Fruit fly (Drosophila melanogaster): ENCODE data around the gene per.

dm6 chrX:2647472-2647883 is 37.9 kb upstream of the per start:
- TF ChIP-seq CG1621 (tag; optimal IDR thresholded peaks at IDR 0.05) (peak; percentile 88), OdsH (GFP tag; optimal IDR thresholded peaks at IDR 0.05) (peak; percentile 84), esn (GFP tag; optimal IDR thresholded peaks at IDR 0.05) (peak; percentile 91), spab (GFP tag; optimal IDR thresholded peaks at IDR 0.05) (peak; percentile 84), Blimp-1 (GFP tag; optimal IDR thresholded peaks at IDR 0.05) (peak; percentile 68), Gug (GFP tag; IDR thresholded peaks at IDR 0.05) (peak; percentile 88), Sox14 (GFP tag; optimal IDR thresholded peaks at IDR 0.05) (peak; percentile 88), acj6 (GFP tag; optimal IDR thresholded peaks at IDR 0.05) (peak; percentile 89), Sox102F (GFP tag; optimal IDR thresholded peaks at IDR 0.05) (peak; percentile 89)
